Fruit fly (Drosophila melanogaster): Measurements from ENCODE around the gene CG7231.
A peak's percentile ranks its signal among the peaks of the same experiment; 100 is the strongest.

DNA sequence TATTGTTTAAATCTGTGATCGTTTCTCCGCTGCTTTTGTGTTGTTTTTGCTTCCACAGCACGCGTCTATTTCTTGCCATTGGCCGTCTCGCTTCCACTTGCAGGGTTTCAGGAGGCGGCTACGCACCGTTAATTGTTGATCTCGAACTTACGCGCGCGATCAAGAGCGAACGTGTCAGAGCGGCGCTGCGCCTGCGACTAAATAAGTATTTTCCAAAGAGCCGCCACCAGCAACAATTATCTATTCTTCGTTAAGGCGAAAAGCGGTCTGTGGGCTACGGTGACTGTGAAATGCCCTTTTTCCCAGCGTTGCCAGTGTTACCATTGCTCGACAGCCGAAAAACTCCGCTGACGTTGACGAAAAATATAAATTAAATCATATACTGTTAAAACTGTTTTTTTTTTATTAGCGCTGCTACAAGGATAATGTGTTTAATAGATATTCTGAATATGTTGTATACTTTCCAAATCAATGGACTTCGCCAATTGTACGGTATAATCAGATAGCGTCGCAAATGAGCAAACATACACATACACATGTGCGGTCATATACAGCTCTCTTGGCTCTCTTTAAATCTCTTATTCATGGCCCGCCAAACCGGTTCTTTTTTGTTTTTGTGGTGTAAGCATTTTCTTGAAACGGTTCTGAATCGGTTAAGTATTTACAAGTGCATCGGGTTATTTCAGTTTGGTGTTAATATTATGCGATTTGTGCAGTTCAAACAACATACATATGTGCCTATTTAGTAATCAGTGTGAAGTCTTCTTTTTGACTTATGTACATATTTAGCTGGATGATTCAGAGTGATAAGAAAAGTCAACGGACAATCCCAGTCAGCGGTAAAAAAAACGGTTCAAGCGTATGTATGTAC, 10.5 kb downstream of the CG7231 start, which contains the start of gene pes:
- TF ChIP-seq cic (GFP tag; optimal IDR thresholded peaks at IDR 0.05): peak; percentile 86
- peak; percentile 88 for TF ChIP-seq Clk (GFP tag; optimal IDR thresholded peaks at IDR 0.05)
- TF ChIP-seq CG14711 (tag; optimal IDR thresholded peaks at IDR 0.05): peak; percentile 85
- no peak for TF ChIP-seq Crg-1 (GFP tag; optimal IDR thresholded peaks at IDR 0.05)

Data from whole organism, adult.